Comparison of ENCODE assay signal across 1 worm cellular context in genomic region chrII:5210830-5211229, ce11.
TF ChIP-seq lines count a peak whose summit lies in the region.

C34F11.8 (minus strand) TSS chrII:5210964.

TF ChIP-seq in whole organism, L1 larva, 84 proteins besides CTCF, POLR2A, EP300 and RAD21 (continued from another document):
- TF ChIP-seq unc-62 (GFP tag; optimal IDR thresholded peaks at IDR 0.05; lab: Kevin White, UChicago) (no peak), lir-3 (tag; optimal IDR thresholded peaks at IDR 0.05; lab: Kevin White, UChicago; ENCODE audit: poor library complexity) (no peak), pag-3 (tag; optimal IDR thresholded peaks at IDR 0.05; lab: Kevin White, UChicago; ENCODE audit: borderline replicate concordance, insufficient read depth) (no peak), Y116A8C.19 (tag; optimal IDR thresholded peaks at IDR 0.05; lab: Kevin White, UChicago; ENCODE audit: borderline replicate concordance) (no peak), ztf-4 (tag; optimal IDR thresholded peaks at IDR 0.05; lab: Kevin White, UChicago) (no peak), zip-4 (GFP tag; optimal IDR thresholded peaks at IDR 0.05; lab: Kevin White, UChicago) (no peak), zag-1 (tag; optimal IDR thresholded peaks at IDR 0.05; lab: Kevin White, UChicago) (no peak), elt-2 (tag; optimal IDR thresholded peaks at IDR 0.05; lab: Kevin White, UChicago) (no peak), lin-35 (GFP tag; optimal IDR thresholded peaks at IDR 0.05; lab: Kevin White, UChicago) (no peak), ceh-8 (GFP tag; optimal IDR thresholded peaks at IDR 0.05; lab: Kevin White, UChicago) (no peak), fkh-10 (GFP tag; optimal IDR thresholded peaks at IDR 0.05; lab: Kevin White, UChicago) (no peak), dpl-1 (GFP tag; optimal IDR thresholded peaks at IDR 0.05; lab: Kevin White, UChicago) (no peak), F16B12.6 (tag; optimal IDR thresholded peaks at IDR 0.05; lab: Kevin White, UChicago) (no peak), hpl-2 (GFP tag; optimal IDR thresholded peaks at IDR 0.05; lab: Kevin White, UChicago) (no peak), nhr-12 (tag; optimal IDR thresholded peaks at IDR 0.05; lab: Kevin White, UChicago) (no peak), egl-13 (tag; optimal IDR thresholded peaks at IDR 0.05; lab: Kevin White, UChicago) (no peak), ceh-82 (tag; optimal IDR thresholded peaks at IDR 0.05; lab: Kevin White, UChicago) (no peak), grh-1 (GFP tag; IDR thresholded peaks at IDR 0.05; lab: Robert Waterston, UW) (peak; percentile 38; the same call in 1 of the 2 replicates), xbp-1 (tag; optimal IDR thresholded peaks at IDR 0.05; lab: Kevin White, UChicago) (no peak), tbx-2 (tag; optimal IDR thresholded peaks at IDR 0.05; lab: Kevin White, UChicago) (no peak), sox-4 (tag; optimal IDR thresholded peaks at IDR 0.05; lab: Kevin White, UChicago) (no peak), C04F5.9 (tag; optimal IDR thresholded peaks at IDR 0.05; lab: Kevin White, UChicago) (no peak), snpc-4 (tag; optimal IDR thresholded peaks at IDR 0.05; lab: Kevin White, UChicago) (no peak), lsy-2 (tag; optimal IDR thresholded peaks at IDR 0.05; lab: Kevin White, UChicago) (peak in 1 of 2 experiments; percentile 14), lin-14 (GFP tag; optimal IDR thresholded peaks at IDR 0.05; lab: Kevin White, UChicago) (peak; percentile 50), fkh-4 (tag; optimal IDR thresholded peaks at IDR 0.05; lab: Kevin White, UChicago; ENCODE audit: borderline replicate concordance) (no peak), unc-30 (tag; optimal IDR thresholded peaks at IDR 0.05; lab: Kevin White, UChicago) (no peak), fkh-8 (tag; optimal IDR thresholded peaks at IDR 0.05; lab: Kevin White, UChicago) (no peak), nhr-11 (tag; optimal IDR thresholded peaks at IDR 0.05; lab: Kevin White, UChicago) (no peak), ets-5 (GFP tag; IDR thresholded peaks at IDR 0.05; lab: Robert Waterston, UW) (no peak), pqm-1 (tag; optimal IDR thresholded peaks at IDR 0.05; lab: Kevin White, UChicago) (no peak), vab-15 (tag; optimal IDR thresholded peaks at IDR 0.05; lab: Kevin White, UChicago) (no peak), mdl-1 (tag; optimal IDR thresholded peaks at IDR 0.05; lab: Kevin White, UChicago) (no peak), ztf-11 (tag; optimal IDR thresholded peaks at IDR 0.05; lab: Kevin White, UChicago) (no peak), nhr-90 (tag; optimal IDR thresholded peaks at IDR 0.05; lab: Kevin White, UChicago; ENCODE audit: poor library complexity) (no peak), lin-15B (tag; optimal IDR thresholded peaks at IDR 0.05; lab: Kevin White, UChicago) (no peak), lin-39 (tag; optimal IDR thresholded peaks at IDR 0.05; lab: Kevin White, UChicago) (no peak), ama-1 (optimal IDR thresholded peaks at IDR 0.05; lab: Kevin White, UChicago) (no peak), unc-98 (GFP tag; IDR thresholded peaks at IDR 0.05; lab: Robert Waterston, UW) (no peak), nhr-71 (tag; optimal IDR thresholded peaks at IDR 0.05; lab: Kevin White, UChicago) (peak; percentile 58), efl-1 (optimal IDR thresholded peaks at IDR 0.05; lab: Kevin White, UChicago) (no peak), efl-1 (GFP tag; optimal IDR thresholded peaks at IDR 0.05 in 1 of 2; lab: Kevin White, UChicago) (no peak), hlh-4 (tag; optimal IDR thresholded peaks at IDR 0.05; lab: Kevin White, UChicago) (no peak), C34B4.2 (tag; optimal IDR thresholded peaks at IDR 0.05; lab: Kevin White, UChicago) (no peak), nhr-76 (tag; optimal IDR thresholded peaks at IDR 0.05; lab: Kevin White, UChicago) (no peak), snu-23 (GFP tag; optimal IDR thresholded peaks at IDR 0.05; lab: Kevin White, UChicago) (peak; percentile 27), nhr-85 (tag; lab: Kevin White, UChicago) (peak; percentile 90), irx-1 (tag; optimal IDR thresholded peaks at IDR 0.05; lab: Kevin White, UChicago) (no peak), dsc-1 (tag; optimal IDR thresholded peaks at IDR 0.05; lab: Kevin White, UChicago) (no peak), C16A3.4 (tag; optimal IDR thresholded peaks at IDR 0.05; lab: Kevin White, UChicago) (peak; percentile 15), ceh-88 (GFP tag; IDR thresholded peaks at IDR 0.05; lab: Robert Waterston, UW) (no peak), ceh-63 (GFP tag; optimal IDR thresholded peaks at IDR 0.05; lab: Kevin White, UChicago) (no peak)
